Fruit fly (Drosophila melanogaster): ENCODE data around the gene CG14607.

CG14607 gene

DNA sequence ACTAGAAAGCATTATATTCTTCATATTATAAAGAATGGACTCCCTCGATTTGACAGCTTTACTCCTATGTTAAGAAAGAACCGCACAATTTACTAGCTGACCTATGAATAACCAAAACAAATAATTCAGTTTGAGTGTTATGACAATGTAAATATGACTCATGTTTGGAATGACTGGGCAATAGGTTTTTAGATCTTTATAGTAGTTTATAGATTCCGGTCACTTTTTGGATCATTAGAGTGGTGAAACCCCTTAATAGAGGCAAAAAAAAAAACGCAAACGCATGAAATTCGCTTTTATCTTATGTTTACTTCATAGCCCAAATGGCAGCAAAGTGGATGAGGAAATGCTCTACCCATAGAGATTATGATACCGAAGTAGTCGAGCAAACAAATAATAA lies 22.0 kb upstream of the CG14607 start, which contains the start of gene CG14605:
Gene CG14605, minus strand, starts transcription at position 101 of the 400 bp plus-strand sequence.
- no peak for TF ChIP-seq Hr83 (GFP tag; optimal IDR thresholded peaks at IDR 0.05; ENCODE audit: poor library complexity, severe bottlenecking)
- TF ChIP-seq Dif (GFP tag; optimal IDR thresholded peaks at IDR 0.05; ENCODE audit: partially characterized antibody) = no peak
- TF ChIP-seq dmrt93B (GFP tag; optimal IDR thresholded peaks at IDR 0.05) = no peak

DNA sequence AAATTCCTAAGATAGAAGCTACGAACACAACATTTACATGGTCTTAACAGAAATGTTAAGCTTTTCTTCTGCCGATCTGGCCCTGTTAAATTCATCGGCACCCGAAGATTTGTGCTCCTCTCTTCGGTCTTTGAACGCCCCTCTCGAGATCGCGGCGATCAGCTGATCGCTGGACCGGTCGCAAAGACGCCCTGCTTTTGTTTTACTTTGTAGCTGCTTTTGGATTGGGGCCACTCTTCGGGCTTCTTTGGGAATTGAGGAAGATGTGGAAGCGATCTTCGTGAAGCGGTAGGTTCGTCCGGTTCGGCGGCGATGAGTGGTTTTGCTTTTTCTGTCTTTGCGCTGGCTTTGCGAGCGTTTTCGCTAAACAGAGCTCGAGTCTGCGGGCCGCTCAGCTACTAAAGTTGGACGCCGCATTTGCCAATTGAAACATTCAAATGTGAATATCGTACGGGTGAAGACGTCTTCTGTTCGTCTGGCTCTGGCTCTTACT lies 17.5 kb upstream of the CG14607 start, which contains the start of gene thw:
Gene thw, plus strand, starts transcription at position 443 of the 493 bp plus-strand sequence.
- TF ChIP-seq Dif (GFP tag; optimal IDR thresholded peaks at IDR 0.05; ENCODE audit: partially characterized antibody) (no peak), Vsx2 (GFP tag; optimal IDR thresholded peaks at IDR 0.05; ENCODE audit: partially characterized antibody) (no peak), h (GFP tag; optimal IDR thresholded peaks at IDR 0.05) (no peak), Mio (GFP tag; optimal IDR thresholded peaks at IDR 0.05) (no peak), HLH106 (tag; optimal IDR thresholded peaks at IDR 0.05) (no peak), brk (GFP tag; optimal IDR thresholded peaks at IDR 0.05) (no peak), Hr78 (GFP tag; optimal IDR thresholded peaks at IDR 0.05) (no peak), Hnf4 (GFP tag; optimal IDR thresholded peaks at IDR 0.05) (no peak), tai (GFP tag; optimal IDR thresholded peaks at IDR 0.05) (no peak), ey (GFP tag; optimal IDR thresholded peaks at IDR 0.05) (no peak), pan (optimal IDR thresholded peaks at IDR 0.05) (no peak), dmrt93B (GFP tag; optimal IDR thresholded peaks at IDR 0.05) (no peak), N (GFP tag; optimal IDR thresholded peaks at IDR 0.05) (no peak), fru (GFP tag; optimal IDR thresholded peaks at IDR 0.05) (no peak), usp (GFP tag; optimal IDR thresholded peaks at IDR 0.05) (no peak), GATAd (GFP tag; optimal IDR thresholded peaks at IDR 0.05) (no peak), dl (GFP tag; optimal IDR thresholded peaks at IDR 0.05; ENCODE audit: insufficient read depth in 1 of 2, partially characterized antibody in 2 of 2) (no peak), dsf (GFP tag; optimal IDR thresholded peaks at IDR 0.05; ENCODE audit: borderline replicate concordance) (no peak), Sp1 (GFP tag; optimal IDR thresholded peaks at IDR 0.05) (no peak)

DNA sequence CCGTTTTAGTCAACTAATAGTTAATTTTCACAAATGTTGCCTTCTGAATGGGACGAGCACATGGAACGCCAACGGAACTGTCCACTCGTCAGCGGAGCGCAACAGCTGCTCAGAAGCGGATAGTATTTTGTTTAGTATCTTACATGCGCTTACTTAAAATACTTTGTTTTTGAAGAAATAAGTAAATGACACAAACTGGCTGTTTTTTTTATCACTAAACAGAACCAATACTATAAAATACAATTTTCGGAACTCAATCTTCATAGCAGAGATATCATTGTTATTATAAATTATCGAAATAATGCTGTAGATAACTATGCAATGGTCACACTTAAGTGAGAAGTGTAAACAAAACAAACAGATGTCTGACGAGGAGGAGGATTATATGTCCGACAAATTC lies 5.3 kb downstream of the CG14607 start, which contains the start of the genes Noc3 and CG10053:
Gene Noc3, minus strand, starts transcription at position 81 of the 400 bp plus-strand sequence.
Gene CG10053, plus strand, starts transcription at position 202 of the 400 bp plus-strand sequence.
- TF ChIP-seq psq (GFP tag; optimal IDR thresholded peaks at IDR 0.05) (no peak), Myc (optimal IDR thresholded peaks at IDR 0.05) (peak; percentile 60)

DNA sequence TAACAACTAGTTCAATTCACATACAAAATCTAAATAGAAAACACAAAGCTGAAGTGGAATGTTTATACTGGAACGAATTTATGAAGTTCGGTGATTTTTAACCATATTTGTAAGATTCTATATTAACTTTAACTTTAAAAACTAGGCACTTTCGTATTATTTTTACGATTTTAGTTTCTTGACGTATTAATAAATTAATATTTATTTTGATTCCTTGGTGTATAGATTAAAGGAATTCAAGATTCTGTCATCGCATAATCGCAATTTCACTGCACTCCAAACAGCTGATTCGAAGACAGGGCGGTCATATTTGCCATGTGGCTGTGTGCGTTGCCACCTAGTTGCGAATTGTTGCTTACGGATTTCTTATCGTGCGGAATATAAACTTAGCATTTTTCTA lies 7.9 kb downstream of the CG14607 start, which contains the start of the genes CG1227 and Dtwd2:
Gene CG1227, minus strand, starts transcription at position 279 of the 400 bp plus-strand sequence.
Gene Dtwd2, plus strand, starts transcription at position 336 of the 400 bp plus-strand sequence.
- TF ChIP-seq Hr78 (GFP tag; optimal IDR thresholded peaks at IDR 0.05) = no peak
- peak; percentile 82 for TF ChIP-seq woc (GFP tag; optimal IDR thresholded peaks at IDR 0.05)
- peak; percentile 73 for TF ChIP-seq sv (GFP tag; optimal IDR thresholded peaks at IDR 0.05)
- peak; percentile 81 for TF ChIP-seq psq (GFP tag; optimal IDR thresholded peaks at IDR 0.05)
- TF ChIP-seq usp (GFP tag; optimal IDR thresholded peaks at IDR 0.05) = no peak
- no peak for TF ChIP-seq dl (GFP tag; optimal IDR thresholded peaks at IDR 0.05; ENCODE audit: insufficient read depth in 1 of 2, partially characterized antibody in 2 of 2)
- TF ChIP-seq dmrt93B (GFP tag; optimal IDR thresholded peaks at IDR 0.05) = peak; percentile 88
- peak; percentile 50 for TF ChIP-seq Rel (GFP tag; optimal IDR thresholded peaks at IDR 0.05)
- TF ChIP-seq Rel (tag; optimal IDR thresholded peaks at IDR 0.05) = peak; percentile 90
- TF ChIP-seq Hr83 (GFP tag; optimal IDR thresholded peaks at IDR 0.05; ENCODE audit: poor library complexity, severe bottlenecking) = peak; percentile 9
- no peak for TF ChIP-seq Dif (GFP tag; optimal IDR thresholded peaks at IDR 0.05; ENCODE audit: partially characterized antibody)
- no peak for TF ChIP-seq Myc (optimal IDR thresholded peaks at IDR 0.05)
- TF ChIP-seq Vsx2 (GFP tag; optimal IDR thresholded peaks at IDR 0.05; ENCODE audit: partially characterized antibody) = no peak
- TF ChIP-seq Dfd (GFP tag; optimal IDR thresholded peaks at IDR 0.05) = no peak
- peak; percentile 95 for TF ChIP-seq brk (GFP tag; optimal IDR thresholded peaks at IDR 0.05)
- TF ChIP-seq HLH106 (tag; optimal IDR thresholded peaks at IDR 0.05) = peak; percentile 98
- TF ChIP-seq CrebA (GFP tag; optimal IDR thresholded peaks at IDR 0.05; ENCODE audit: borderline replicate concordance) = peak; percentile 57
- peak; percentile 95 for TF ChIP-seq OdsH (GFP tag; optimal IDR thresholded peaks at IDR 0.05)
- peak; percentile 96 for TF ChIP-seq CG9705 (GFP tag; optimal IDR thresholded peaks at IDR 0.05)
- peak; percentile 84 for TF ChIP-seq br (GFP tag; optimal IDR thresholded peaks at IDR 0.05)
- TF ChIP-seq ey (GFP tag; optimal IDR thresholded peaks at IDR 0.05) = peak; percentile 83
- TF ChIP-seq Jra (GFP tag; optimal IDR thresholded peaks at IDR 0.05) = peak; percentile 67
- no peak for TF ChIP-seq lola (GFP tag; optimal IDR thresholded peaks at IDR 0.05)
- TF ChIP-seq Abd-B (GFP tag; optimal IDR thresholded peaks at IDR 0.05) = no peak
- TF ChIP-seq GATAd (GFP tag; optimal IDR thresholded peaks at IDR 0.05) = peak; percentile 53
- peak; percentile 79 for TF ChIP-seq sage (GFP tag; optimal IDR thresholded peaks at IDR 0.05)
- no peak for TF ChIP-seq tai (GFP tag; optimal IDR thresholded peaks at IDR 0.05)
- peak; percentile 70 for TF ChIP-seq CG32264 (GFP tag; optimal IDR thresholded peaks at IDR 0.05)
- TF ChIP-seq jim (GFP tag; optimal IDR thresholded peaks at IDR 0.05) = no peak
- peak; percentile 88 for TF ChIP-seq fru (GFP tag; optimal IDR thresholded peaks at IDR 0.05)
- peak; percentile 7 to 93 for TF ChIP-seq foxo (GFP tag; optimal IDR thresholded peaks at IDR 0.05)
- peak; percentile 70 for TF ChIP-seq dsf (GFP tag; optimal IDR thresholded peaks at IDR 0.05; ENCODE audit: borderline replicate concordance)
- peak; percentile 93 for TF ChIP-seq h (GFP tag; optimal IDR thresholded peaks at IDR 0.05)
- no peak for TF ChIP-seq Mio (GFP tag; optimal IDR thresholded peaks at IDR 0.05)
- no peak for TF ChIP-seq N (GFP tag; optimal IDR thresholded peaks at IDR 0.05)
- TF ChIP-seq Sp1 (GFP tag; optimal IDR thresholded peaks at IDR 0.05) = peak; percentile 98
- peak; percentile 97 for TF ChIP-seq rgr (GFP tag; optimal IDR thresholded peaks at IDR 0.05)
- TF ChIP-seq Hnf4 (GFP tag; optimal IDR thresholded peaks at IDR 0.05) = peak; percentile 88
- TF ChIP-seq pan (optimal IDR thresholded peaks at IDR 0.05) = no peak
